Worm (Caenorhabditis elegans) whole organism, young adult: ENCODE measurements around the gene gur-3.

Source experiments
- C17E4.6 ChIP-seq: fragments of 200-800 bp; sonication (Bioruptor generic); IDR thresholded peaks from 2 replicates; pipeline ENCODE4 v1.3.6; 2022; ENCODE audit warnings: missing genetic modification reagents, missing genetic modification characterization, missing compliant biosample characterization
- F52B5.7 ChIP-seq: sonication (generic microtip); optimal IDR thresholded peaks from 2 replicates; lab custom pipeline; 2016; ENCODE audit warnings: mild to moderate bottlenecking, missing genetic modification characterization, missing compliant biosample characterization
- K12H6.12 ChIP-seq: fragments of 200-800 bp; sonication (Bioruptor generic); optimal IDR thresholded peaks from 2 replicates; lab custom pipeline; 2018; ENCODE audit warnings: mild to moderate bottlenecking, missing genetic modification characterization, missing compliant biosample characterization
- Y53F4B.3 ChIP-seq: fragments of 200-800 bp; sonication (Bioruptor generic); IDR thresholded peaks from 2 replicates; pipeline ENCODE4 v1.3.6; 2022; ENCODE audit warnings: missing genetic modification reagents, missing genetic modification characterization, missing compliant biosample characterization
- hmg-20 ChIP-seq: fragments of 200-800 bp; sonication (Bioruptor generic); IDR thresholded peaks from 2 replicates; pipeline ENCODE4 v1.3.6; 2022; ENCODE audit warnings: missing genetic modification reagents, missing genetic modification characterization, missing compliant biosample characterization
- lsl-1 ChIP-seq: fragments of 200-800 bp; sonication (Bioruptor generic); optimal IDR thresholded peaks from 2 replicates; lab custom pipeline; 2018; ENCODE audit warnings: mild to moderate bottlenecking, missing genetic modification characterization, moderate library complexity, missing compliant biosample characterization
- nhr-120 ChIP-seq: fragments of 200-800 bp; sonication (Bioruptor generic); IDR thresholded peaks from 2 replicates; pipeline ENCODE4 v1.3.6; 2022; ENCODE audit warnings: missing genetic modification characterization, missing compliant biosample characterization
- snpc-4 ChIP-seq, 5 experiments: fragments of 150-350 bp in 1 of 5; sonication (generic microtip) in 4 of 5; optimal IDR thresholded peaks; 2 replicates each; lab custom pipeline; 2014 to 2018; ENCODE audit warnings: missing genetic modification characterization in 5 of 5, missing biosample characterization in 3 of 5, antibody characterized with exemption in 2 of 5, mild to moderate bottlenecking in 2 of 5, missing compliant biosample characterization in 2 of 5, missing genotype in 2 of 5, moderate library complexity in 2 of 5, missing genetic modification reagents in 1 of 5
- somi-1 ChIP-seq: fragments of 200-800 bp; sonication (Bioruptor generic); optimal IDR thresholded peaks from 2 replicates; lab custom pipeline; 2018; ENCODE audit warnings: mild to moderate bottlenecking, missing genetic modification characterization, missing compliant biosample characterization
- tbx-9 ChIP-seq: sonication (generic microtip); optimal IDR thresholded peaks from 2 replicates; lab custom pipeline; 2016; ENCODE audit warnings: borderline replicate concordance, missing genetic modification characterization, inconsistent platforms, missing compliant biosample characterization
- unc-62 ChIP-seq: fragments of 150-350 bp; optimal IDR thresholded peaks from 2 replicates; lab custom pipeline; 2014; ENCODE audit warnings: missing biosample characterization, missing genetic modification reagents, missing genetic modification characterization
- ztf-25 ChIP-seq: fragments of 200-800 bp; sonication (Bioruptor generic); IDR thresholded peaks from 2 replicates; pipeline ENCODE4 v1.3.6; 2022; ENCODE audit warnings: missing genetic modification reagents, missing genetic modification characterization, missing compliant biosample characterization

- TF ChIP-seq Y53F4B.3 (GFP tag; lab: Robert Waterston, UW) (no peak), snpc-4 (GFP tag; optimal IDR thresholded peaks at IDR 0.05; lab: Kevin White, UChicago) (no peak), snpc-4 (tag; optimal IDR thresholded peaks at IDR 0.05; lab: Kevin White, UChicago) (no peak), unc-62 (GFP tag; lab: Kevin White, UChicago) (no peak), lsl-1 (no peak), K12H6.12 (tag; lab: Kevin White, UChicago) (no peak), C17E4.6 (GFP tag; lab: Robert Waterston, UW) (no peak), somi-1 (no peak), F52B5.7 (no peak), hmg-20 (no peak), tbx-9 (tag; lab: Kevin White, UChicago) (no peak), nhr-120 (no peak), ztf-25 (GFP tag; lab: Robert Waterston, UW) (no peak)
Measured at ce11 chrX:10358083-10358482, 48.0 kb downstream of the gur-3 start, which contains the start of gene efhc-1.
